Fruit fly (Drosophila melanogaster): Measurements from ENCODE around the gene CG45067.

- TF ChIP-seq dati (GFP tag; IDR thresholded peaks at IDR 0.05) = no peak
- TF ChIP-seq shn (GFP tag; optimal IDR thresholded peaks at IDR 0.05) = peak; percentile 74
- peak; percentile 16 for TF ChIP-seq exex (tag; optimal IDR thresholded peaks at IDR 0.05)
- no peak for TF ChIP-seq CG11560 (tag; IDR thresholded peaks at IDR 0.05)
- no peak for TF ChIP-seq CG12104 (GFP tag; optimal IDR thresholded peaks at IDR 0.05)
- no peak for TF ChIP-seq pan (optimal IDR thresholded peaks at IDR 0.05)
- peak in 1 of 2 experiments; percentile 50 for TF ChIP-seq pan (GFP tag; optimal IDR thresholded peaks at IDR 0.05 in 1 of 2, IDR thresholded peaks at IDR 0.05 in 1 of 2)
- no peak for TF ChIP-seq CG6654 (GFP tag; optimal IDR thresholded peaks at IDR 0.05)
- TF ChIP-seq YL-1 (GFP tag; optimal IDR thresholded peaks at IDR 0.05) = no peak
- peak; percentile 37 for TF ChIP-seq bcd (GFP tag; optimal IDR thresholded peaks at IDR 0.05)
- TF ChIP-seq bbx (GFP tag; IDR thresholded peaks at IDR 0.05; ENCODE audit: partially characterized antibody) = peak; percentile 91
- TF ChIP-seq CG6254 (GFP tag; optimal IDR thresholded peaks at IDR 0.05) = no peak
- TF ChIP-seq CG17568 (GFP tag; optimal IDR thresholded peaks at IDR 0.05) = no peak
- TF ChIP-seq jing (GFP tag; optimal IDR thresholded peaks at IDR 0.05) = no peak
- peak; percentile 65 for TF ChIP-seq gem (tag; optimal IDR thresholded peaks at IDR 0.05)
Observed at dm6 chr3L:3148125-3149059, 34.1 kb upstream of the CG45067 start, which contains the start of the genes Usp5 and BtbVII.

All from whole organism, embryonic.